Fruit fly (Drosophila melanogaster): ENCODE data around the gene CG12288.

dm6 chr2L:16852318-16852932 lies 49.6 kb downstream of the CG12288 start, which contains the start of gene CG31810:
- TF ChIP-seq eve (GFP tag; optimal IDR thresholded peaks at IDR 0.05) (no peak), ewg (GFP tag; optimal IDR thresholded peaks at IDR 0.05) (no peak), CG7963 (GFP tag; IDR thresholded peaks at IDR 0.05; ENCODE audit: partially characterized antibody) (no peak), CG4730 (GFP tag; IDR thresholded peaks at IDR 0.05) (no peak), Fer2 (tag; optimal IDR thresholded peaks at IDR 0.05) (no peak), Dip2 (GFP tag; IDR thresholded peaks at IDR 0.05) (no peak), ro (GFP tag; IDR thresholded peaks at IDR 0.05) (no peak), CG4424 (GFP tag; optimal IDR thresholded peaks at IDR 0.05) (no peak), pan (optimal IDR thresholded peaks at IDR 0.05) (no peak), pan (GFP tag; optimal IDR thresholded peaks at IDR 0.05 in 1 of 2, IDR thresholded peaks at IDR 0.05 in 1 of 2) (no peak), CG15011 (GFP tag; optimal IDR thresholded peaks at IDR 0.05) (no peak), mam (GFP tag; optimal IDR thresholded peaks at IDR 0.05) (no peak)

All from whole organism, embryonic.